Worm (Caenorhabditis elegans) whole organism, mixed stage, embryonic: ENCODE data around the gene his-71.

ENCODE experiments used
- M03D4.4 ChIP-seq: sonication (generic microtip); optimal IDR thresholded peaks from 2 replicates; lab custom pipeline; 2017; ENCODE audit warnings: mild to moderate bottlenecking, missing genetic modification characterization, missing compliant biosample characterization
- mep-1 ChIP-seq: fragments of 150-350 bp; optimal IDR thresholded peaks from 2 replicates; lab custom pipeline; 2017; ENCODE audit warnings: missing biosample characterization, missing genetic modification reagents, missing genetic modification characterization, inconsistent platforms
- nhr-28 ChIP-seq: fragments of 150-350 bp; optimal IDR thresholded peaks from 2 replicates; lab custom pipeline; 2014; ENCODE audit warnings: missing biosample characterization, missing genetic modification characterization
- unc-39 ChIP-seq: fragments of 150-350 bp; optimal IDR thresholded peaks from 2 replicates; lab custom pipeline; 2014; ENCODE audit warnings: missing biosample characterization, missing genetic modification characterization
- ztf-11 ChIP-seq: fragments of 150-350 bp; optimal IDR thresholded peaks from 2 replicates; lab custom pipeline; 2014; ENCODE audit warnings: missing biosample characterization, missing genetic modification characterization

- TF ChIP-seq unc-39 (no peak), M03D4.4 (no peak), mep-1 (no peak), ztf-11 (tag; lab: Kevin White, UChicago) (no peak), nhr-28 (tag; lab: Kevin White, UChicago) (no peak)
Measured at ce11 chrX:8026709-8027108, 44.8 kb upstream of the his-71 start.
